Fruit fly (Drosophila melanogaster): ENCODE measurements around the gene tna.

The tna gene

dm6 chr3L:10844548-10845530 lies 9.5 kb downstream of the tna start (continued):
- TF ChIP-seq CG8924 (tag; optimal IDR thresholded peaks at IDR 0.05) (peak; percentile 49), vvl (GFP tag; IDR thresholded peaks at IDR 0.05) (no peak), CG12219 (GFP tag; optimal IDR thresholded peaks at IDR 0.05) (peak; percentile 13), NC2β (GFP tag; optimal IDR thresholded peaks at IDR 0.05) (peak; percentile 17), CG17385 (GFP tag; optimal IDR thresholded peaks at IDR 0.05) (peak; percentile 15), CG8290 (GFP tag; optimal IDR thresholded peaks at IDR 0.05) (peak; percentile 58), CG8290 (tag; optimal IDR thresholded peaks at IDR 0.05) (peak in 1 of 2 experiments; percentile 39), Hr78 (GFP tag; optimal IDR thresholded peaks at IDR 0.05) (no peak), CG8388 (GFP tag; optimal IDR thresholded peaks at IDR 0.05) (peak; percentile 42), MBD-R2 (GFP tag; IDR thresholded peaks at IDR 0.05) (no peak), CG11504 (tag; optimal IDR thresholded peaks at IDR 0.05) (peak; percentile 67), BtbVII (GFP tag; optimal IDR thresholded peaks at IDR 0.05) (no peak), Abd-B (GFP tag; optimal IDR thresholded peaks at IDR 0.05) (peak; percentile 36), eve (GFP tag; optimal IDR thresholded peaks at IDR 0.05) (peak in 1 of 2 experiments; percentile 92), sc (optimal IDR thresholded peaks at IDR 0.05) (no peak), sc (GFP tag; optimal IDR thresholded peaks at IDR 0.05) (peak; percentile 39), Fer3 (tag; optimal IDR thresholded peaks at IDR 0.05) (no peak), CG14441 (GFP tag; IDR thresholded peaks at IDR 0.05) (peak; percentile 33; the same call in 1 of the 2 replicates), chif (GFP tag; optimal IDR thresholded peaks at IDR 0.05) (peak; percentile 45 to 60), Mrtf (GFP tag; IDR thresholded peaks at IDR 0.05) (no peak), CG10209 (GFP tag; optimal IDR thresholded peaks at IDR 0.05) (peak; percentile 39), h (optimal IDR thresholded peaks at IDR 0.05) (no peak), CG15696 (tag; optimal IDR thresholded peaks at IDR 0.05) (no peak), Lhr (GFP tag; optimal IDR thresholded peaks at IDR 0.05) (peak; percentile 37), Chrac-16 (GFP tag; optimal IDR thresholded peaks at IDR 0.05) (peak; percentile 55), zf30C (GFP tag; optimal IDR thresholded peaks at IDR 0.05) (peak; percentile 70), CG18476 (GFP tag; optimal IDR thresholded peaks at IDR 0.05) (no peak), Hr3 (GFP tag; optimal IDR thresholded peaks at IDR 0.05) (peak; percentile 37), oc (tag; optimal IDR thresholded peaks at IDR 0.05) (peak; percentile 17), CG43689 (GFP tag; IDR thresholded peaks at IDR 0.05) (no peak), fu2 (GFP tag; optimal IDR thresholded peaks at IDR 0.05) (no peak), CG10366 (GFP tag; IDR thresholded peaks at IDR 0.05) (0 out of 2 replicates have a peak, but pooled peaks have one; percentile 9), Eip74EF (GFP tag; optimal IDR thresholded peaks at IDR 0.05) (peak in 1 of 2 experiments; percentile 21), CG7786 (GFP tag; optimal IDR thresholded peaks at IDR 0.05) (peak; percentile 35), cad (GFP tag; optimal IDR thresholded peaks at IDR 0.05) (no peak), shn (GFP tag; optimal IDR thresholded peaks at IDR 0.05) (peak; percentile 56), p53 (GFP tag; optimal IDR thresholded peaks at IDR 0.05) (no peak), ash1 (GFP tag; optimal IDR thresholded peaks at IDR 0.05) (no peak), CG4707 (GFP tag; optimal IDR thresholded peaks at IDR 0.05) (no peak), CG8359 (GFP tag; optimal IDR thresholded peaks at IDR 0.05; ENCODE audit: borderline replicate concordance) (peak; percentile 16), tna (GFP tag; IDR thresholded peaks at IDR 0.05; ENCODE audit: partially characterized antibody) (0 out of 2 replicates have a peak, but pooled peaks have one; percentile 27), CG31224 (GFP tag; IDR thresholded peaks at IDR 0.05) (peak; percentile 88), dysf (GFP tag; IDR thresholded peaks at IDR 0.05) (0 out of 3 replicates have a peak, but pooled peaks have one; percentile 24), so (GFP tag; IDR thresholded peaks at IDR 0.05) (no peak; the same call in 2 of the 3 replicates), az2 (GFP tag; optimal IDR thresholded peaks at IDR 0.05) (peak; percentile 2), pb (GFP tag; optimal IDR thresholded peaks at IDR 0.05) (peak; percentile 24), Asciz (GFP tag; optimal IDR thresholded peaks at IDR 0.05) (peak; percentile 41), tio (GFP tag; optimal IDR thresholded peaks at IDR 0.05) (peak; percentile 58)

All from whole organism, embryonic.